Worm (Caenorhabditis elegans) whole organism, L4 larva: ENCODE results near the gene twk-8.

Experiments used
- D1046.2 ChIP-seq: fragments of 200-800 bp; sonication (Bioruptor generic); IDR thresholded peaks from 2 replicates; pipeline ENCODE4 v1.3.6; 2022; ENCODE audit warnings: missing genetic modification characterization, missing compliant biosample characterization
- F44E2.7 ChIP-seq: fragments of 200-800 bp; sonication (Bioruptor generic); IDR thresholded peaks from 2 replicates; pipeline ENCODE4 v2.1.2; 2022; ENCODE audit warnings: missing genetic modification characterization, missing compliant biosample characterization
- T20F7.1 ChIP-seq: fragments of 200-800 bp; sonication (Bioruptor generic); optimal IDR thresholded peaks from 2 replicates; lab custom pipeline; 2018; ENCODE audit warnings: mild to moderate bottlenecking, missing genetic modification characterization, missing compliant biosample characterization
- Y105C5A.15 ChIP-seq: fragments of 200-800 bp; sonication (Bioruptor generic); IDR thresholded peaks from 2 replicates; pipeline ENCODE4 v1.3.6; 2022; ENCODE audit warnings: missing genetic modification characterization, missing compliant biosample characterization
- Y5F2A.4 ChIP-seq: fragments of 200-800 bp; sonication (Bioruptor generic); optimal IDR thresholded peaks from 2 replicates; lab custom pipeline; 2018; ENCODE audit warnings: mild to moderate bottlenecking, missing genetic modification characterization, missing compliant biosample characterization
- ZK337.2 ChIP-seq: fragments of 200-800 bp; sonication (Bioruptor generic); IDR thresholded peaks from 2 replicates; pipeline ENCODE4 v1.3.6; 2022; ENCODE audit warnings: missing genetic modification reagents, missing genetic modification characterization, missing compliant biosample characterization
- aha-1 ChIP-seq: fragments of 150-350 bp; peaks from one replicate; lab custom pipeline; 2014; ENCODE audit warnings: missing biosample characterization, missing genetic modification characterization
- ama-1 ChIP-seq: fragments of 150-350 bp; optimal IDR thresholded peaks from 2 replicates; lab custom pipeline; 2014; ENCODE audit warnings: inconsistent platforms, mixed read lengths
- ceh-28 ChIP-seq: fragments of 150-350 bp; optimal IDR thresholded peaks from 2 replicates; lab custom pipeline; 2014; ENCODE audit warnings: missing biosample characterization, missing genetic modification reagents, missing genetic modification characterization
- ctbp-1 ChIP-seq: fragments of 200-800 bp; sonication (Bioruptor generic); IDR thresholded peaks from 2 replicates; pipeline ENCODE4 v1.3.6; 2022; ENCODE audit warnings: missing genetic modification reagents, missing genetic modification characterization, missing compliant biosample characterization
- daf-16 ChIP-seq, 3 experiments: sonication (generic microtip); optimal IDR thresholded peaks; 2 replicates each; lab custom pipeline; 2016 to 2017; ENCODE audit warnings: missing genetic modification characterization in 3 of 3, missing genetic modification reagents in 3 of 3, mild to moderate bottlenecking in 2 of 3, missing compliant biosample characterization in 2 of 3, missing biosample characterization in 1 of 3, moderate library complexity in 1 of 3
- daf-19 ChIP-seq: fragments of 200-800 bp; sonication (Bioruptor generic); conservative IDR thresholded peaks from 2 replicates; pipeline ENCODE4 v1.3.6; 2022; ENCODE audit warnings: missing genetic modification characterization, missing compliant biosample characterization
- dmd-9 ChIP-seq: fragments of 200-800 bp; sonication (Bioruptor generic); IDR thresholded peaks from 2 replicates; pipeline ENCODE4 v1.3.6; 2022; ENCODE audit warnings: missing genetic modification reagents, missing genetic modification characterization, missing compliant biosample characterization
- dpl-1 ChIP-seq: fragments of 150-350 bp; optimal IDR thresholded peaks from 2 replicates; lab custom pipeline; 2014; ENCODE audit warnings: missing biosample characterization, missing genetic modification reagents, missing genetic modification characterization
- egl-27 ChIP-seq: sonication (generic microtip); optimal IDR thresholded peaks from 3 replicates; lab custom pipeline; 2017; ENCODE audit warnings: missing biosample characterization, missing genetic modification reagents, missing genetic modification characterization
- egl-43 ChIP-seq: fragments of 200-800 bp; sonication (Bioruptor generic); IDR thresholded peaks from 2 replicates; pipeline ENCODE4 v1.3.6; 2022; ENCODE audit warnings: missing genetic modification reagents, missing genetic modification characterization, missing compliant biosample characterization
- fkh-10 ChIP-seq: fragments of 150-350 bp; optimal IDR thresholded peaks from 2 replicates; lab custom pipeline; 2014; ENCODE audit warnings: missing biosample characterization, missing genetic modification reagents, missing genetic modification characterization
- hif-1 ChIP-seq, 2 experiments: sonication (generic microtip); optimal IDR thresholded peaks; 2 replicates each; lab custom pipeline; 2016 to 2017; ENCODE audit warnings: missing compliant biosample characterization in 2 of 2, missing genetic modification characterization in 2 of 2, missing genetic modification reagents in 2 of 2, missing genotype in 2 of 2, mild to moderate bottlenecking in 1 of 2
- hlh-11 ChIP-seq: fragments of 200-800 bp; sonication (Bioruptor generic); optimal IDR thresholded peaks from 2 replicates; lab custom pipeline; 2018; ENCODE audit warnings: mild to moderate bottlenecking, missing genetic modification characterization, missing compliant biosample characterization
- hlh-30 ChIP-seq: sonication (generic microtip); optimal IDR thresholded peaks from 2 replicates; lab custom pipeline; 2017; ENCODE audit warnings: antibody characterized with exemption, mild to moderate bottlenecking, missing genetic modification characterization, missing compliant biosample characterization; ENCODE audit not compliant: insufficient read depth
- lin-29 ChIP-seq: fragments of 200-800 bp; sonication (Bioruptor generic); IDR thresholded peaks from 2 replicates; pipeline ENCODE4 v1.3.6; 2022; ENCODE audit warnings: missing genetic modification reagents, missing genetic modification characterization, missing compliant biosample characterization
- madf-5 ChIP-seq, 2 experiments: fragments of 200-800 bp; sonication (Bioruptor generic); IDR thresholded peaks; 2 replicates each; pipeline ENCODE4 v1.3.6; 2022; ENCODE audit warnings: missing compliant biosample characterization in 2 of 2, missing genetic modification characterization in 2 of 2
- mdl-1 ChIP-seq, 2 experiments: fragments of 150-350 bp in 1 of 2; sonication (generic microtip) in 1 of 2; optimal IDR thresholded peaks; 2 replicates each; lab custom pipeline; 2014 to 2017; ENCODE audit warnings: missing biosample characterization in 2 of 2, missing genetic modification characterization in 2 of 2
- mdt-29 ChIP-seq: fragments of 200-800 bp; sonication (Bioruptor generic); IDR thresholded peaks from 2 replicates; pipeline ENCODE4 v1.3.6; 2022; ENCODE audit warnings: missing genetic modification reagents, missing genetic modification characterization, missing compliant biosample characterization
- mep-1 ChIP-seq: fragments of 150-350 bp; sonication (generic microtip); optimal IDR thresholded peaks from 3 replicates; lab custom pipeline; 2014; ENCODE audit warnings: missing biosample characterization, missing genetic modification characterization
- mxl-2 ChIP-seq: fragments of 200-800 bp; sonication (Bioruptor generic); conservative IDR thresholded peaks from 2 replicates; pipeline ENCODE4 v1.3.6; 2022; ENCODE audit warnings: missing genetic modification reagents, missing genetic modification characterization, missing compliant biosample characterization
- nhr-237 ChIP-seq: sonication (generic microtip); optimal IDR thresholded peaks from 2 replicates; lab custom pipeline; 2017; ENCODE audit warnings: missing biosample characterization, missing genetic modification characterization
- nhr-28 ChIP-seq: fragments of 150-350 bp; optimal IDR thresholded peaks from 2 replicates; lab custom pipeline; 2014; ENCODE audit warnings: missing biosample characterization, missing genetic modification characterization
- nhr-6 ChIP-seq: fragments of 150-350 bp; optimal IDR thresholded peaks from 2 replicates; lab custom pipeline; 2014; ENCODE audit warnings: missing biosample characterization, missing genetic modification characterization
- php-3 ChIP-seq: fragments of 200-800 bp; sonication (Bioruptor generic); IDR thresholded peaks from 2 replicates; pipeline ENCODE4 v1.3.6; 2022; ENCODE audit warnings: missing genetic modification reagents, missing genetic modification characterization, missing compliant biosample characterization
- snpc-4 ChIP-seq: fragments of 150-350 bp; optimal IDR thresholded peaks from 2 replicates; lab custom pipeline; 2014; ENCODE audit warnings: missing biosample characterization, missing genetic modification characterization
- tag-97 ChIP-seq: fragments of 200-800 bp; sonication (Bioruptor generic); IDR thresholded peaks from 2 replicates; pipeline ENCODE4 v1.3.6; 2022; ENCODE audit warnings: missing genetic modification characterization, missing compliant biosample characterization
- unc-62 ChIP-seq, 3 experiments: fragments of 150-350 bp in 1 of 3; sonication (generic microtip); optimal IDR thresholded peaks in 2 of 3; peaks in 1 of 3; 1 replicate in 1 of 3; 2 replicates in 2 of 3; lab custom pipeline; 2014 to 2017; ENCODE audit warnings: missing biosample characterization in 3 of 3, missing genetic modification characterization in 3 of 3, missing genetic modification reagents in 3 of 3, missing genotype in 1 of 3
- zag-1 ChIP-seq: fragments of 150-350 bp; optimal IDR thresholded peaks from 2 replicates; lab custom pipeline; 2014; ENCODE audit warnings: missing biosample characterization, missing genetic modification characterization
- zfp-2 ChIP-seq: sonication (generic microtip); optimal IDR thresholded peaks from 2 replicates; lab custom pipeline; 2016; ENCODE audit warnings: mild to moderate bottlenecking, missing genetic modification characterization, missing compliant biosample characterization
- zip-2 ChIP-seq: fragments of 150-350 bp; optimal IDR thresholded peaks from 2 replicates; lab custom pipeline; 2014; ENCODE audit warnings: missing biosample characterization, missing genetic modification characterization
- ztf-11 ChIP-seq: fragments of 150-350 bp; optimal IDR thresholded peaks from 2 replicates; lab custom pipeline; 2014; ENCODE audit warnings: missing biosample characterization, missing genetic modification characterization

twk-8 gene

DNA sequence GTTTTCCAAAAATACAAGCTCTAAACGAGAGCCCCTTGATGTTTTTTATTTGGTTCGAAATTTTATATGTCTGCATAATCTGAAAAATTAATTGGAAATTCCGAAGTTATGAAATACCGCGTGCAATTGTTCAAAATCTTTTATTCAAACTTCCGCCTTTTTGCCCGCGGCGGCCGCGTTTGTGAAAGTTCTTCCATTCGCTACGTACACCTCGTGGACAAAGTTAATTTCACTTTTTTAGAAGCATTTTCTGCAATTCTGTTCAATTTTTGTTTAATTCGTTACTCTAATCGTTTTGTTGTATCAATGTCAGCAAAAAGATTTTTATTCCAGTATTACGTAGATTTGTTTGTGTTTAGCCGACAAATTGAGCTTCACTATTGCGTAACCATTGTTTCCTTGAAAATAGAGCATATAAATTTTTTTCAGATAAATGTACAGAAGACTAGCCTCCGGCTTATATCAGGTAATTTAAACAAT, 7.9 kb upstream of the twk-8 start, which contains the start of gene mppb-1 (continued):
- TF ChIP-seq Y105C5A.15 (GFP tag; lab: Robert Waterston, UW): 0 out of 2 replicates have a peak, but pooled peaks have one; percentile 30
- no peak for TF ChIP-seq zfp-2
- TF ChIP-seq nhr-237 (tag; lab: Kevin White, UChicago): no peak
- TF ChIP-seq D1046.2 (GFP tag; lab: Robert Waterston, UW): peak; percentile 67; the same call in 1 of the 2 replicates

- TF ChIP-seq hif-1 (tag; optimal IDR thresholded peaks at IDR 0.05; lab: Kevin White, UChicago) (peak in 1 of 2 experiments; percentile 1), daf-19 (GFP tag; lab: Robert Waterston, UW) (no peak)
Measured at ce11 chrIV:9078469-9078868, 3.7 kb upstream of the twk-8 start, which contains the start of gene mans-4. Gene mans-4 (minus strand): TSS chrIV:9078569.

ce11 chrIV:9079330-9079729, 2.8 kb upstream of the twk-8 start:
- TF ChIP-seq ctbp-1 (GFP tag; lab: Robert Waterston, UW): no peak
- peak in 1 of 2 experiments; percentile 70 for TF ChIP-seq daf-16 (GFP tag; optimal IDR thresholded peaks at IDR 0.05; lab: Kevin White, UChicago)
- TF ChIP-seq daf-16 (tag; optimal IDR thresholded peaks at IDR 0.05; lab: Kevin White, UChicago): no peak
- TF ChIP-seq, all 104 proteins: peak for 1

- TF ChIP-seq hlh-11 (tag; lab: Kevin White, UChicago): peak; percentile 33
- no peak for TF ChIP-seq Y5F2A.4
- TF ChIP-seq daf-16 (GFP tag; optimal IDR thresholded peaks at IDR 0.05; lab: Kevin White, UChicago): peak in 1 of 2 experiments; percentile 82
- TF ChIP-seq daf-16 (tag; optimal IDR thresholded peaks at IDR 0.05; lab: Kevin White, UChicago): no peak
- peak; percentile 21 for TF ChIP-seq aha-1 (tag; lab: Kevin White, UChicago)
- TF ChIP-seq unc-62 (GFP tag; optimal IDR thresholded peaks at IDR 0.05 in 1 of 2; lab: Kevin White, UChicago): peak in 1 of 2 experiments; percentile 88
- no peak for TF ChIP-seq unc-62 (tag; optimal IDR thresholded peaks at IDR 0.05; lab: Kevin White, UChicago)
Measured at ce11 chrIV:9080201-9080600, 2.0 kb upstream of the twk-8 start.

DNA sequence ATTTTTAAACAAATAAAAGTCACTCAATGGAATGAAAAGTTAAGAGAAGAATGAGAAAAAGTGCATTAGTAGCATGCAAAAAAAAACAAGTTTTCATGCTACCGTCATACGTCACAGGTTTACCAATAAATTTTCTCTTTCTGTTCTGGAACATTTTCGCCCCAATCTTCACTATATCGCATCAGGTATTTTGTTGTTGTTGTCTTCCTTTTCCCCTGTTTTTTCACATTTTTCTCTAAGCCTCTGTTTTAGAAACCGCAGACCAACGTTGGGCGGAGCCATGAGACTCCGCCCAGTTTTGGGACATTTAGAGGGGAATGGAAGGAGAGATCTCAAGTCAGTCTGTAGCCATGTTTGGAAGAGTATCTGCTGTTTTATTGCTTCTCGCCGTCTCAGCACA, 6.1 kb downstream of the twk-8 start, which contains the start of gene msa-1:
msa-1 (plus strand) TSS at position 301 of the 400 bp plus-strand sequence.
- no peak for TF ChIP-seq egl-43 (GFP tag; lab: Robert Waterston, UW)
- no peak for TF ChIP-seq mdl-1 (tag; optimal IDR thresholded peaks at IDR 0.05; lab: Kevin White, UChicago)
- TF ChIP-seq madf-5 (GFP tag; IDR thresholded peaks at IDR 0.05; lab: Robert Waterston, UW): no peak
- TF ChIP-seq ztf-11 (tag; lab: Kevin White, UChicago): no peak
- no peak for TF ChIP-seq T20F7.1 (GFP tag; lab: Kevin White, UChicago)

DNA sequence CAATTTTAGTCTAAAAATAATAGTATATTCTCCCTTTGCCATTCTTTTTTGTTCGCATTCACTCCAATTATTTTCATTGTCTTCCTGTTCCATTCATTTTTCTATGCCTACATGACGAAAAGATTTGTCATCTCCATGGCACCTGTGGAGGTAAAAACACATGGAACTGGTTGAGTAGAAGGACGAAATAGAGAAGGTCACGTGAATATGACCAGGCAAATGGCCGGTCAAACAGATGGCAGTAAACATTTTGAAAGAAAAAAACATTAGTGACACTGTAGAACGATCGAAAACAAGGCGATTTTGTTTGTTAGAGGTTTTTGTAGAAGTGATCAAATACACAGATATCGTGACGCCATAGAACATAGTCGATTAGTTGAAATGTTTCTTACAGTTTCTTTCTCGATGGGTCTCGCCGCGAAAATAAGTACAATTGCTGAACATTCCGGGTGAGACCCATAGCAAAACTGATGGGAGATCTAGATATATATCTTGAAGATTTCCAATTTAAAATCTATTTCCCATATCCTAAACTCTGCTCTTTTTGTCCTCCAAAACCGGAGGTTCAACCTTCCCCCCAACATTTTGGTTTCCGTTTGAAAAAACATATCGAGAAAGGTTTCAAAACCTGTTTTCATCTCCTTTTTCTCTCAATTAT, 8.5 kb downstream of the twk-8 start:
- no peak for TF ChIP-seq zag-1
- TF ChIP-seq hlh-30 (tag; lab: Kevin White, UChicago): peak; percentile 60
- TF ChIP-seq hlh-11 (tag; lab: Kevin White, UChicago): no peak
- TF ChIP-seq ZK337.2 (GFP tag; lab: Robert Waterston, UW): no peak
- TF ChIP-seq unc-62 (GFP tag; optimal IDR thresholded peaks at IDR 0.05 in 1 of 2; lab: Kevin White, UChicago): peak in 1 of 2 experiments; percentile 32
- TF ChIP-seq unc-62 (tag; optimal IDR thresholded peaks at IDR 0.05; lab: Kevin White, UChicago): no peak

DNA sequence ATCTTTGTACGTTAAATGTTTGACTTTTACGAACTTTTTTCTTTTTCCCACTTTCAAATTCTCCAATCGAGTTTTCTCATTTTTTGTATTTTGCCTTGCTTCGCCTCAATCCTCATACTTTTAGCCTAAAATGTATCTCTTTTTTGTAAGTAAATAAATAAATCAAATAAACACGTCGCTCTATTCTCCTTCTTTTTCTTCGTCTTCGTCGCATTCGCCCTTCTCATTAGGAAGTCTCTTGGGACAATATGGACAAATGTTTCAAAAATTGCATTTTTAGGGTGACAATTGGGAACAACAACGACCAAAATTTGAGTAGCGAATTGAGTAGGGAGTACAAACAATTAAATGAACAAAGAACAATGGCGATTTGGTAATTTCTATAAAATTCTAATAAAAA, 9.9 kb downstream of the twk-8 start:
- TF ChIP-seq ceh-28 (tag; lab: Kevin White, UChicago) (no peak), lin-29 (GFP tag; lab: Robert Waterston, UW) (no peak), nhr-28 (tag; lab: Kevin White, UChicago) (no peak), tag-97 (GFP tag; lab: Robert Waterston, UW) (no peak), egl-27 (tag; lab: Kevin White, UChicago) (no peak), mep-1 (peak; percentile 11), zip-2 (tag; lab: Kevin White, UChicago) (no peak), F44E2.7 (GFP tag; lab: Robert Waterston, UW) (no peak), zag-1 (no peak), snpc-4 (tag; lab: Kevin White, UChicago) (no peak), dpl-1 (no peak), fkh-10 (GFP tag; lab: Kevin White, UChicago) (peak; percentile 72), dmd-9 (no peak), ama-1 (lab: Kevin White, UChicago) (no peak), php-3 (GFP tag; lab: Robert Waterston, UW) (no peak), mdt-29 (no peak), mxl-2 (GFP tag; lab: Robert Waterston, UW) (no peak), nhr-6 (no peak)
